Worm (Caenorhabditis elegans): ENCODE data around the gene sorb-1.

ce11 chrIV:13726630-13727029 is 23.5 kb upstream of the sorb-1 start, which contains the start of gene ent-4:
- TF ChIP-seq snpc-4 (GFP tag; optimal IDR thresholded peaks at IDR 0.05) (no peak), snpc-4 (tag; optimal IDR thresholded peaks at IDR 0.05) (no peak), F49E8.2 (tag; optimal IDR thresholded peaks at IDR 0.05; ENCODE audit: insufficient read depth) (no peak), pha-4 (tag; optimal IDR thresholded peaks at IDR 0.05) (no peak), xnd-1 (tag; optimal IDR thresholded peaks at IDR 0.05) (no peak), dpl-1 (GFP tag; optimal IDR thresholded peaks at IDR 0.05) (no peak), B0035.1 (tag; optimal IDR thresholded peaks at IDR 0.05) (no peak), gei-17 (GFP tag; optimal IDR thresholded peaks at IDR 0.05) (no peak), F55B11.4 (tag; optimal IDR thresholded peaks at IDR 0.05; ENCODE audit: borderline replicate concordance, insufficient read depth) (no peak), hlh-12 (tag; optimal IDR thresholded peaks at IDR 0.05) (no peak), him-1 (tag; optimal IDR thresholded peaks at IDR 0.05) (no peak), ama-1 (optimal IDR thresholded peaks at IDR 0.05) (no peak), ama-1 (GFP tag; optimal IDR thresholded peaks at IDR 0.05) (no peak), T26A5.8 (tag; optimal IDR thresholded peaks at IDR 0.05) (no peak)
